Worm (Caenorhabditis elegans) whole organism, L4 larva: Measurements from ENCODE around the gene pad-2.
A peak's percentile ranks its signal among the peaks of the same experiment; 100 is the strongest.

Source experiments
- F10B5.3 ChIP-seq: sonication (generic microtip); optimal IDR thresholded peaks from 2 replicates; lab custom pipeline; 2016; ENCODE audit warnings: mild to moderate bottlenecking, missing genetic modification characterization, missing compliant biosample characterization
- R02D3.7 ChIP-seq: fragments of 150-350 bp; sonication (generic microtip); optimal IDR thresholded peaks from 3 replicates; lab custom pipeline; 2014; ENCODE audit warnings: missing biosample characterization, missing genetic modification characterization
- T20F7.1 ChIP-seq: fragments of 200-800 bp; sonication (Bioruptor generic); optimal IDR thresholded peaks from 2 replicates; lab custom pipeline; 2018; ENCODE audit warnings: mild to moderate bottlenecking, missing genetic modification characterization, missing compliant biosample characterization
- Y48G9A.11 ChIP-seq: fragments of 200-800 bp; sonication (Bioruptor generic); IDR thresholded peaks from 2 replicates; pipeline ENCODE4 v1.3.6; 2022; ENCODE audit warnings: missing genetic modification reagents, missing genetic modification characterization, missing compliant biosample characterization
- Y75B8A.6 ChIP-seq: fragments of 200-800 bp; sonication (Bioruptor generic); IDR thresholded peaks from 2 replicates; pipeline ENCODE4 v1.3.6; 2022; ENCODE audit warnings: missing genetic modification reagents, missing genetic modification characterization, missing compliant biosample characterization
- arid-1 ChIP-seq: fragments of 200-800 bp; sonication (Bioruptor generic); conservative IDR thresholded peaks from 2 replicates; pipeline ENCODE4 v1.3.6; 2022; ENCODE audit warnings: missing genetic modification reagents, missing genetic modification characterization, missing compliant biosample characterization
- ceh-20 ChIP-seq: fragments of 200-800 bp; sonication (Bioruptor generic); IDR thresholded peaks from 2 replicates; pipeline ENCODE4 v1.3.6; 2022; ENCODE audit warnings: missing genetic modification reagents, missing genetic modification characterization, missing compliant biosample characterization
- cey-2 ChIP-seq: sonication (generic microtip); optimal IDR thresholded peaks from 3 replicates; lab custom pipeline; 2017; ENCODE audit warnings: missing genetic modification characterization, mild to moderate bottlenecking, missing compliant biosample characterization, antibody characterized with exemption, borderline replicate concordance; ENCODE audit not compliant: insufficient read depth
- dmd-6 ChIP-seq: fragments of 200-800 bp; sonication (Bioruptor generic); IDR thresholded peaks from 2 replicates; pipeline ENCODE4 v1.3.6; 2022; ENCODE audit warnings: missing genetic modification reagents, missing genetic modification characterization, missing compliant biosample characterization
- dmd-8 ChIP-seq: fragments of 200-800 bp; sonication (Bioruptor generic); IDR thresholded peaks from 2 replicates; pipeline ENCODE4 v1.3.6; 2022; ENCODE audit warnings: missing genetic modification characterization, missing compliant biosample characterization
- dmd-9 ChIP-seq: fragments of 200-800 bp; sonication (Bioruptor generic); IDR thresholded peaks from 2 replicates; pipeline ENCODE4 v1.3.6; 2022; ENCODE audit warnings: missing genetic modification reagents, missing genetic modification characterization, missing compliant biosample characterization
- dve-1 ChIP-seq: sonication (generic microtip); optimal IDR thresholded peaks from 2 replicates; lab custom pipeline; 2017; ENCODE audit warnings: antibody characterized with exemption, mild to moderate bottlenecking, missing genetic modification characterization, missing compliant biosample characterization; ENCODE audit not compliant: insufficient read depth
- fos-1 ChIP-seq: fragments of 150-350 bp; optimal IDR thresholded peaks from 2 replicates; lab custom pipeline; 2014; ENCODE audit warnings: missing biosample characterization, missing genetic modification characterization
- gei-8 ChIP-seq: fragments of 200-800 bp; sonication (Bioruptor generic); optimal IDR thresholded peaks from 2 replicates; lab custom pipeline; 2018; ENCODE audit warnings: mild to moderate bottlenecking, missing genetic modification characterization, missing compliant biosample characterization
- hmg-1.1 ChIP-seq: fragments of 200-800 bp; sonication (Bioruptor generic); IDR thresholded peaks from 2 replicates; pipeline ENCODE4 v1.3.6; 2022; ENCODE audit warnings: missing genetic modification reagents, missing genetic modification characterization, missing compliant biosample characterization
- jun-1 ChIP-seq: fragments of 150-350 bp; optimal IDR thresholded peaks from 2 replicates; lab custom pipeline; 2014; ENCODE audit warnings: missing biosample characterization, missing genetic modification reagents, missing genetic modification characterization
- lim-7 ChIP-seq: fragments of 200-800 bp; sonication (Bioruptor generic); IDR thresholded peaks from 2 replicates; pipeline ENCODE4 v1.3.6; 2022; ENCODE audit warnings: missing genetic modification characterization, missing compliant biosample characterization
- lin-1 ChIP-seq: fragments of 200-800 bp; sonication (Bioruptor generic); IDR thresholded peaks from 2 replicates; pipeline ENCODE4 v1.3.6; 2022; ENCODE audit warnings: missing genetic modification reagents, missing genetic modification characterization, missing compliant biosample characterization
- lin-29 ChIP-seq: fragments of 200-800 bp; sonication (Bioruptor generic); IDR thresholded peaks from 2 replicates; pipeline ENCODE4 v1.3.6; 2022; ENCODE audit warnings: missing genetic modification reagents, missing genetic modification characterization, missing compliant biosample characterization
- lir-3 ChIP-seq: sonication (generic microtip); optimal IDR thresholded peaks from 2 replicates; lab custom pipeline; 2016; ENCODE audit warnings: mild to moderate bottlenecking, missing genetic modification characterization, missing compliant biosample characterization
- madf-9 ChIP-seq: fragments of 200-800 bp; sonication (Bioruptor generic); conservative IDR thresholded peaks from 2 replicates; pipeline ENCODE4 v1.3.6; 2022; ENCODE audit warnings: missing genetic modification reagents, missing genetic modification characterization, missing compliant biosample characterization
- nhr-10 ChIP-seq: fragments of 150-350 bp; optimal IDR thresholded peaks from 2 replicates; lab custom pipeline; 2014; ENCODE audit warnings: missing biosample characterization, missing genetic modification characterization
- nhr-102 ChIP-seq: sonication (generic microtip); optimal IDR thresholded peaks from 2 replicates; lab custom pipeline; 2016; ENCODE audit warnings: mild to moderate bottlenecking, missing genetic modification characterization, moderate library complexity, missing compliant biosample characterization
- nhr-11 ChIP-seq: fragments of 150-350 bp; optimal IDR thresholded peaks from 2 replicates; lab custom pipeline; 2014; ENCODE audit warnings: missing biosample characterization, missing genetic modification characterization
- nhr-111 ChIP-seq: fragments of 200-800 bp; sonication (Bioruptor generic); optimal IDR thresholded peaks from 2 replicates; lab custom pipeline; 2018; ENCODE audit warnings: mild to moderate bottlenecking, missing genetic modification characterization, missing compliant biosample characterization
- nhr-25 ChIP-seq: sonication (generic microtip); optimal IDR thresholded peaks from 2 replicates; lab custom pipeline; 2017; ENCODE audit warnings: missing genetic modification characterization, mild to moderate bottlenecking, missing compliant biosample characterization, antibody characterized with exemption, moderate library complexity, borderline replicate concordance; ENCODE audit not compliant: insufficient read depth
- nhr-28 ChIP-seq: fragments of 150-350 bp; optimal IDR thresholded peaks from 2 replicates; lab custom pipeline; 2014; ENCODE audit warnings: missing biosample characterization, missing genetic modification characterization
- nhr-6 ChIP-seq: fragments of 150-350 bp; optimal IDR thresholded peaks from 2 replicates; lab custom pipeline; 2014; ENCODE audit warnings: missing biosample characterization, missing genetic modification characterization
- php-3 ChIP-seq: fragments of 200-800 bp; sonication (Bioruptor generic); IDR thresholded peaks from 2 replicates; pipeline ENCODE4 v1.3.6; 2022; ENCODE audit warnings: missing genetic modification reagents, missing genetic modification characterization, missing compliant biosample characterization
- pqm-1 ChIP-seq: sonication (generic microtip); optimal IDR thresholded peaks from 2 replicates; lab custom pipeline; 2017; ENCODE audit warnings: missing biosample characterization, missing genetic modification characterization
- rbr-2 ChIP-seq: sonication (generic microtip); optimal IDR thresholded peaks from 2 replicates; lab custom pipeline; 2016; ENCODE audit warnings: missing genotype, missing genetic modification characterization, missing compliant biosample characterization
- snpc-4 ChIP-seq: fragments of 150-350 bp; optimal IDR thresholded peaks from 2 replicates; lab custom pipeline; 2014; ENCODE audit warnings: missing biosample characterization, missing genetic modification characterization
- tag-97 ChIP-seq: fragments of 200-800 bp; sonication (Bioruptor generic); IDR thresholded peaks from 2 replicates; pipeline ENCODE4 v1.3.6; 2022; ENCODE audit warnings: missing genetic modification characterization, missing compliant biosample characterization
- tra-1 ChIP-seq: fragments of 200-800 bp; sonication (Bioruptor generic); IDR thresholded peaks from 2 replicates; pipeline ENCODE4 v1.3.6; 2022; ENCODE audit warnings: missing genetic modification reagents, missing genetic modification characterization, missing compliant biosample characterization
- unc-62 ChIP-seq, 3 experiments: fragments of 150-350 bp in 1 of 3; sonication (generic microtip); optimal IDR thresholded peaks in 2 of 3; peaks in 1 of 3; 1 replicate in 1 of 3; 2 replicates in 2 of 3; lab custom pipeline; 2014 to 2017; ENCODE audit warnings: missing biosample characterization in 3 of 3, missing genetic modification characterization in 3 of 3, missing genetic modification reagents in 3 of 3, missing genotype in 1 of 3
- vab-7 ChIP-seq: fragments of 200-800 bp; sonication (Bioruptor generic); IDR thresholded peaks from 2 replicates; pipeline ENCODE4 v1.3.6; 2022; ENCODE audit warnings: missing genetic modification reagents, missing genetic modification characterization, missing compliant biosample characterization
- zfp-2 ChIP-seq: sonication (generic microtip); optimal IDR thresholded peaks from 2 replicates; lab custom pipeline; 2016; ENCODE audit warnings: mild to moderate bottlenecking, missing genetic modification characterization, missing compliant biosample characterization
- ztf-7 ChIP-seq: fragments of 150-350 bp; optimal IDR thresholded peaks from 2 replicates; lab custom pipeline; 2014; ENCODE audit warnings: missing biosample characterization, missing genetic modification characterization

Gene pad-2

ce11 chrIII:10293946-10294345 is 15.0 kb downstream of the pad-2 start:
- no peak for TF ChIP-seq madf-9
- TF ChIP-seq lim-7 (GFP tag; lab: Robert Waterston, UW), result no peak
- TF ChIP-seq unc-62 (GFP tag; optimal IDR thresholded peaks at IDR 0.05 in 1 of 2; lab: Kevin White, UChicago), result peak in 1 of 2 experiments; percentile 94
- no peak for TF ChIP-seq unc-62 (tag; optimal IDR thresholded peaks at IDR 0.05; lab: Kevin White, UChicago)
- no peak for TF ChIP-seq tag-97 (GFP tag; lab: Robert Waterston, UW)
- no peak for TF ChIP-seq cey-2
- no peak for TF ChIP-seq ztf-7 (tag; lab: Kevin White, UChicago)
- no peak for TF ChIP-seq lin-29 (GFP tag; lab: Robert Waterston, UW)
- TF ChIP-seq gei-8, result no peak

- no peak for TF ChIP-seq R02D3.7
Measured at ce11 chrIII:10294837-10295236, 15.9 kb downstream of the pad-2 start, which contains the start of gene vglu-2. Gene vglu-2 (plus strand): TSS chrIII:10295137.

- no peak for TF ChIP-seq jun-1
- no peak for TF ChIP-seq nhr-6 (tag; lab: Kevin White, UChicago)
- TF ChIP-seq arid-1 (GFP tag; lab: Robert Waterston, UW), result no peak
- TF ChIP-seq ceh-20 (GFP tag; lab: Robert Waterston, UW), result 0 out of 2 replicates have a peak, but pooled peaks have one; percentile 12
- no peak for TF ChIP-seq Y48G9A.11
- no peak for TF ChIP-seq hmg-1.1 (GFP tag; lab: Robert Waterston, UW)
- TF ChIP-seq dve-1 (tag; lab: Kevin White, UChicago), result no peak
- peak in 1 of 2 experiments; percentile 72 for TF ChIP-seq unc-62 (GFP tag; optimal IDR thresholded peaks at IDR 0.05 in 1 of 2; lab: Kevin White, UChicago)
- no peak for TF ChIP-seq unc-62 (tag; optimal IDR thresholded peaks at IDR 0.05; lab: Kevin White, UChicago)
- no peak for TF ChIP-seq tag-97 (GFP tag; lab: Robert Waterston, UW)
- TF ChIP-seq php-3 (GFP tag; lab: Robert Waterston, UW), result peak; percentile 23; the same call in 1 of the 2 replicates
- TF ChIP-seq, all 104 proteins: peak for 3
Measured at ce11 chrIII:10296904-10297303, 18.0 kb downstream of the pad-2 start.

- TF ChIP-seq hmg-1.1 (GFP tag; lab: Robert Waterston, UW) (no peak), unc-62 (GFP tag; optimal IDR thresholded peaks at IDR 0.05 in 1 of 2; lab: Kevin White, UChicago) (peak in 1 of 2 experiments; percentile 72), unc-62 (tag; optimal IDR thresholded peaks at IDR 0.05; lab: Kevin White, UChicago) (no peak), ceh-20 (GFP tag; lab: Robert Waterston, UW) (no peak), cey-2 (no peak), nhr-102 (tag; lab: Kevin White, UChicago) (no peak)
Measured at ce11 chrIII:10300078-10300477, 21.2 kb downstream of the pad-2 start, which contains the start of gene vglu-3. Gene vglu-3 (plus strand): TSS chrIII:10300378.

ce11 chrIII:10305295-10305694 is 26.4 kb downstream of the pad-2 start:
- TF ChIP-seq nhr-28 (tag; lab: Kevin White, UChicago) (peak; percentile 34), pqm-1 (tag; lab: Kevin White, UChicago) (peak; percentile 58), dmd-6 (GFP tag; lab: Robert Waterston, UW) (peak; percentile 21; the same call in 1 of the 2 replicates), php-3 (GFP tag; lab: Robert Waterston, UW) (0 out of 2 replicates have a peak, but pooled peaks have one; percentile 39), lin-1 (GFP tag; lab: Robert Waterston, UW) (0 out of 2 replicates have a peak, but pooled peaks have one; percentile 33), R02D3.7 (no peak), rbr-2 (tag; lab: Kevin White, UChicago) (no peak)

ce11 chrIII:10306049-10306448 is 27.1 kb downstream of the pad-2 start, which contains the start of gene T07A5.1:
Gene T07A5.1 (minus strand): TSS chrIII:10306197.
- TF ChIP-seq nhr-11 (no peak), snpc-4 (tag; lab: Kevin White, UChicago) (no peak), zfp-2 (no peak), dve-1 (tag; lab: Kevin White, UChicago) (no peak), vab-7 (GFP tag; lab: Robert Waterston, UW) (no peak), lim-7 (GFP tag; lab: Robert Waterston, UW) (no peak), T20F7.1 (no peak), tra-1 (no peak), dmd-8 (GFP tag; lab: Robert Waterston, UW) (no peak), dmd-9 (GFP tag; lab: Robert Waterston, UW) (no peak), nhr-10 (no peak), rbr-2 (tag; lab: Kevin White, UChicago) (no peak), Y75B8A.6 (GFP tag; lab: Robert Waterston, UW) (no peak), nhr-25 (tag; lab: Kevin White, UChicago) (no peak), nhr-111 (no peak), lir-3 (tag; lab: Kevin White, UChicago) (no peak), fos-1 (tag; lab: Kevin White, UChicago) (no peak), F10B5.3 (no peak), gei-8 (no peak)
